Fruit fly (Drosophila melanogaster): ENCODE data around the gene CG12483.

CG12483 gene

dm6 chr3L:131151-131997, 33.2 kb upstream of the CG12483 start (continued):
- TF ChIP-seq Awh (GFP tag; IDR thresholded peaks at IDR 0.05) (no peak), CG14710 (tag; optimal IDR thresholded peaks at IDR 0.05) (no peak), Ravus (GFP tag; IDR thresholded peaks at IDR 0.05) (no peak), Hr3 (GFP tag; optimal IDR thresholded peaks at IDR 0.05) (peak; percentile 46), CG1832 (GFP tag; optimal IDR thresholded peaks at IDR 0.05) (peak; percentile 95), CG10321 (GFP tag; IDR thresholded peaks at IDR 0.05) (peak; percentile 86), CG30403 (GFP tag; optimal IDR thresholded peaks at IDR 0.05) (no peak), Dek (tag; optimal IDR thresholded peaks at IDR 0.05) (peak; percentile 22), CG9727 (GFP tag; optimal IDR thresholded peaks at IDR 0.05) (no peak), knrl (GFP tag; IDR thresholded peaks at IDR 0.05; ENCODE audit: partially characterized antibody) (no peak), CG10431 (GFP tag; optimal IDR thresholded peaks at IDR 0.05) (peak; percentile 53), Jarid2 (GFP tag; optimal IDR thresholded peaks at IDR 0.05) (peak; percentile 91), Stat92E (GFP tag; optimal IDR thresholded peaks at IDR 0.05) (peak in 1 of 3 experiments; percentile 91), D19B (GFP tag; optimal IDR thresholded peaks at IDR 0.05) (no peak), nau (GFP tag; optimal IDR thresholded peaks at IDR 0.05) (peak; percentile 66), twi (tag; optimal IDR thresholded peaks at IDR 0.05) (peak; percentile 13), pros (GFP tag; optimal IDR thresholded peaks at IDR 0.05) (peak; percentile 99), CG18599 (GFP tag; optimal IDR thresholded peaks at IDR 0.05) (peak; percentile 73), cwo (GFP tag; optimal IDR thresholded peaks at IDR 0.05) (peak; percentile 54), wek (GFP tag; optimal IDR thresholded peaks at IDR 0.05) (peak; percentile 56), sob (GFP tag; IDR thresholded peaks at IDR 0.05) (no peak; the same call in 1 of the 2 replicates), cg (GFP tag; optimal IDR thresholded peaks at IDR 0.05) (peak; percentile 83), croc (GFP tag; conservative IDR thresholded peaks at IDR 0.05) (no peak), ATbp (GFP tag; optimal IDR thresholded peaks at IDR 0.05) (peak; percentile 69), Oaz (GFP tag; IDR thresholded peaks at IDR 0.05) (no peak), CG4707 (GFP tag; optimal IDR thresholded peaks at IDR 0.05) (peak; percentile 7), gcm2 (GFP tag; optimal IDR thresholded peaks at IDR 0.05) (no peak), prd (optimal IDR thresholded peaks at IDR 0.05) (no peak), prd (GFP tag; IDR thresholded peaks at IDR 0.05) (no peak), Doc2 (GFP tag; IDR thresholded peaks at IDR 0.05) (no peak), CG11093 (GFP tag; IDR thresholded peaks at IDR 0.05) (no peak), CG31224 (GFP tag; IDR thresholded peaks at IDR 0.05) (0 out of 2 replicates have a peak, but pooled peaks have one; percentile 25), en (GFP tag; optimal IDR thresholded peaks at IDR 0.05) (no peak), CG10209 (GFP tag; optimal IDR thresholded peaks at IDR 0.05) (no peak), ken (GFP tag; IDR thresholded peaks at IDR 0.05) (no peak), CG15269 (tag; optimal IDR thresholded peaks at IDR 0.05) (peak; percentile 33), jing (GFP tag; optimal IDR thresholded peaks at IDR 0.05) (no peak), lbe (GFP tag; optimal IDR thresholded peaks at IDR 0.05) (peak; percentile 25), CG5245 (GFP tag; optimal IDR thresholded peaks at IDR 0.05) (no peak), toy (GFP tag; IDR thresholded peaks at IDR 0.05) (no peak), tap (tag; optimal IDR thresholded peaks at IDR 0.05) (peak; percentile 31), CG12744 (GFP tag; optimal IDR thresholded peaks at IDR 0.05) (no peak), NFAT (GFP tag; IDR thresholded peaks at IDR 0.05) (peak; percentile 59; the same call in 1 of the 2 replicates), CG11560 (tag; IDR thresholded peaks at IDR 0.05) (no peak), peb (GFP tag; IDR thresholded peaks at IDR 0.05) (no peak), zfh1 (GFP tag; IDR thresholded peaks at IDR 0.05) (no peak; the same call in 2 of the 3 replicates), CG12219 (GFP tag; optimal IDR thresholded peaks at IDR 0.05) (no peak), nmo (GFP tag; optimal IDR thresholded peaks at IDR 0.05) (peak; percentile 38), Abd-B (GFP tag; optimal IDR thresholded peaks at IDR 0.05) (no peak)

Data from whole organism, embryonic.